Fruit fly (Drosophila melanogaster) whole organism: ENCODE measurements around the gene bard.

ENCODE experiments used
- CG8478 ChIP-seq: fragments of >200 bp; optimal IDR thresholded peaks from 2 replicates; lab custom pipeline; 2018; ENCODE audit warnings: inconsistent platforms
- Dll ChIP-seq: fragments of >200 bp; optimal IDR thresholded peaks from 2 replicates; lab custom pipeline; 2017
- EcR ChIP-seq, 2 experiments: fragments of >200 bp; optimal IDR thresholded peaks; 2 replicates each; lab custom pipeline; 2017; ENCODE audit warnings: missing biosample characterization in 2 of 2, missing genetic modification characterization in 2 of 2, missing genetic modification reagents in 2 of 2
- pan ChIP-seq: fragments of >200 bp; optimal IDR thresholded peaks from 2 replicates; lab custom pipeline; 2017
- psq ChIP-seq: fragments of >200 bp; optimal IDR thresholded peaks from 2 replicates; lab custom pipeline; 2017
- usp ChIP-seq: fragments of >200 bp; optimal IDR thresholded peaks from 2 replicates; lab custom pipeline; 2017; ENCODE audit warnings: missing biosample characterization, missing genetic modification characterization, mixed read lengths

The bard gene

dm6 chr3R:18072982-18073381 is 7.9 kb upstream of the bard start:
- TF ChIP-seq pan (lab: Kevin White, UChicago): no peak
- no peak for TF ChIP-seq Dll (lab: Kevin White, UChicago)
- TF ChIP-seq usp: no peak
- no peak for TF ChIP-seq CG8478
- no peak for TF ChIP-seq EcR (GFP tag; optimal IDR thresholded peaks at IDR 0.05; lab: Kevin White, UChicago)
- TF ChIP-seq psq: no peak

dm6 chr3R:18075015-18075414 is 5.8 kb upstream of the bard start:
- no peak for TF ChIP-seq pan (lab: Kevin White, UChicago)
- TF ChIP-seq psq: no peak
- no peak for TF ChIP-seq EcR (GFP tag; optimal IDR thresholded peaks at IDR 0.05; lab: Kevin White, UChicago)
- TF ChIP-seq usp: no peak
- TF ChIP-seq CG8478: no peak
- no peak for TF ChIP-seq Dll (lab: Kevin White, UChicago)

DNA sequence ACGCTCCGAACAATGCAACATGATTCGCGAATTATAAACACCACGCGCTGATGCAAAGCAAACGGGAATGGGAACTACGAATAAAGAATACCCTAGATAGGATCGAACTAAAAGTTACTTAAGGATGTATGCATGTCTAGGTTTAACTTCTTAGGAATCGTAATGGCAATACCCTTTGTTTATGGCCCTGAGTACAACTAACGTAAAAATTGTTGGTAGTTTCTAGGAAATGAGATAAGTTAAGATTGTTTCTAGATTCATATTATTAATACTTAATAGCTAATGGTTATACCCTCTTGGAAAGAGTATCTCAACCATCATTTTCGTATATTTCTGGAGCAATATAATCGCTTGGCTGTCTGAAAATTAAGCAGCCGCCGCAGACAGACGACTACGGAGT is 2.8 kb upstream of the bard start:
- TF ChIP-seq psq: no peak
- TF ChIP-seq CG8478: no peak
- no peak for TF ChIP-seq Dll (lab: Kevin White, UChicago)
- no peak for TF ChIP-seq EcR (GFP tag; optimal IDR thresholded peaks at IDR 0.05; lab: Kevin White, UChicago)
- no peak for TF ChIP-seq pan (lab: Kevin White, UChicago)
- no peak for TF ChIP-seq usp

DNA sequence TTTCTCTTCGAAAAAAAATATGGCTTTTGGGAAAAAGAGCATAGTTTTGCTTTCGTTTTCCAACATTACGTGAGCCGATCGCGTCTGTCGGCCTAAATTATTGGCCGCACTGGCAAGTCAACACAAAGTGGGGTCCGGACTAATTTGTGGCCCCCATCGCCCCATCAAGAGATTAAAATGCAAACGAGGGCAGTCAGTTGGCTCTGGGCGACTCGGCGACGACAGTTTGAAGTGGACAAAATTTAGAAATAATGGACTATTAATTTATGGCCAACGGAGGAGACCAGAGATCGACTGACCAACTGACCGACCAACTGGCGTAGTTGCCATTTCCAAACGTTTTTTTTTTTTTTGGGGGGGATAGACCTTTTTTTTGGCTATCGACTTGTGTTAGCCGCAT is 2.4 kb downstream of the bard start:
- TF ChIP-seq CG8478: no peak
- TF ChIP-seq usp: no peak
- TF ChIP-seq Dll (lab: Kevin White, UChicago): no peak
- TF ChIP-seq EcR (GFP tag; optimal IDR thresholded peaks at IDR 0.05; lab: Kevin White, UChicago): no peak
- TF ChIP-seq psq: no peak
- TF ChIP-seq pan (lab: Kevin White, UChicago): no peak

DNA sequence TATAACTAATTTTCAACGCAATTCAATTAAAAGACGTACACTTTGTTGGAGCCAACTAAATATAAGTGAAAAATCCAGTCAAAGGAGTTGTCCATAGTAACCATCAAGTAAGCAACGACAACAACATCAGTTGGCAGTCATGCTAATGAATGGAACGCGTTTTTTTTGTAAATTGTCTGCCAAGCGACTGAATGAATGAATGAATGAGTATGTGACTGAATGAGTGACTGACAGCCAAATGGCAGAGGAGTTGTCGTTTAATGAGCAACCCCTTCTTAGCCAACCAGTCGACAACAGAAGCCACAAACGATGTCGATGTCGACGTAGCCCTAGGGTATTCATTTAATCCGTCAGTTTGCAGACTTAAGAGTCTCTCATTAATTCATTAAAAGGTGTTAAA is 7.4 kb downstream of the bard start:
- no peak for TF ChIP-seq EcR (GFP tag; optimal IDR thresholded peaks at IDR 0.05; lab: Kevin White, UChicago)
- no peak for TF ChIP-seq psq
- no peak for TF ChIP-seq CG8478
- TF ChIP-seq Dll (lab: Kevin White, UChicago): no peak
- no peak for TF ChIP-seq usp
- no peak for TF ChIP-seq pan (lab: Kevin White, UChicago)

dm6 chr3R:18089448-18089847 is 8.6 kb downstream of the bard start:
- TF ChIP-seq Dll (lab: Kevin White, UChicago) (no peak), EcR (GFP tag; optimal IDR thresholded peaks at IDR 0.05; lab: Kevin White, UChicago) (no peak), psq (no peak), CG8478 (no peak), usp (no peak), pan (lab: Kevin White, UChicago) (no peak)

dm6 chr3R:18090014-18090853 is 9.4 kb downstream of the bard start, which contains the start of gene sr:
TSS of gene sr (plus strand) at chr3R:18090803.
- TF ChIP-seq pan (lab: Kevin White, UChicago): no peak
- TF ChIP-seq Dll (lab: Kevin White, UChicago): no peak
- no peak for TF ChIP-seq CG8478
- no peak for TF ChIP-seq usp
- TF ChIP-seq EcR (GFP tag; optimal IDR thresholded peaks at IDR 0.05; lab: Kevin White, UChicago): no peak
- TF ChIP-seq psq: no peak

DNA sequence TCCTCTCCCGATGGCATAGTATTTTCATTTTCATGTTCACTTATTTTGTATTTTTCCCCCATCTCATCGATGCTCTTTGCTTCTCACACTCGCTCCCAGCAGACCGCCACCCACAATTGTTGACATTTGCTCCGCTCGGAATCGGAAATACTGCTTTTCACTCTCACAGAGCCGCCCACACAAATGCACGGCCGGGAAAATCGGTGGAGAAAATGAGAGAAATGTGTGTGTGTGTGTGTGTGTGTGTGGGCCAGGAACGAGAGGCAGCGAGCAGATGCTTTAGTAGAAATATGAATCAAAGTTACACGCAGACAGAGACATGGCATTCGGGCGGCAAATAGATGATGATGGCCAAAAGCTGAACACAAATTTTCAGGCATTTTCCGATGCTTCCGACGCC is 13.8 kb downstream of the bard start:
- TF ChIP-seq Dll (lab: Kevin White, UChicago): no peak
- no peak for TF ChIP-seq EcR (GFP tag; optimal IDR thresholded peaks at IDR 0.05; lab: Kevin White, UChicago)
- TF ChIP-seq usp: no peak
- no peak for TF ChIP-seq CG8478
- TF ChIP-seq pan (lab: Kevin White, UChicago): no peak
- no peak for TF ChIP-seq psq

DNA sequence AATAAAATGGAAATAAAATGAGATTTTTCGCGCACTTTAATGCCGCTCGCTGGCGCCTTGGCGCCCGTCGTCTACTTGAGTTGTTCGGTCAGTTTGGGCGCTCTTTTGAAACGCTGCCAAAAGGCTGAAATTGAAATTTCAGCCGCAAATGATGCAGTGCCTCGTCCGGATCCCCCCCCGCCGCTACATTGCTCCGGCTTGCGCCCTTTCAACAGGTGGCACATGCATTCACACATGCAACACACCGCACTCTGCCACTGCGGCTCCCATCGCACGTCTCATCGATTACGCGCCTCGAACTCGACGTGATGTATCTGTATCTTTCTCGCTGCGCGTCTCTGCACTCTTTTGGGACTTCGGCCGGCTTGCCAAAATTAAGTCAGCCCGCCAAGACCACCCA is 16.7 kb downstream of the bard start:
- TF ChIP-seq CG8478 (no peak), EcR (GFP tag; optimal IDR thresholded peaks at IDR 0.05; lab: Kevin White, UChicago) (no peak), pan (lab: Kevin White, UChicago) (no peak), Dll (lab: Kevin White, UChicago) (no peak), psq (no peak), usp (no peak)

DNA sequence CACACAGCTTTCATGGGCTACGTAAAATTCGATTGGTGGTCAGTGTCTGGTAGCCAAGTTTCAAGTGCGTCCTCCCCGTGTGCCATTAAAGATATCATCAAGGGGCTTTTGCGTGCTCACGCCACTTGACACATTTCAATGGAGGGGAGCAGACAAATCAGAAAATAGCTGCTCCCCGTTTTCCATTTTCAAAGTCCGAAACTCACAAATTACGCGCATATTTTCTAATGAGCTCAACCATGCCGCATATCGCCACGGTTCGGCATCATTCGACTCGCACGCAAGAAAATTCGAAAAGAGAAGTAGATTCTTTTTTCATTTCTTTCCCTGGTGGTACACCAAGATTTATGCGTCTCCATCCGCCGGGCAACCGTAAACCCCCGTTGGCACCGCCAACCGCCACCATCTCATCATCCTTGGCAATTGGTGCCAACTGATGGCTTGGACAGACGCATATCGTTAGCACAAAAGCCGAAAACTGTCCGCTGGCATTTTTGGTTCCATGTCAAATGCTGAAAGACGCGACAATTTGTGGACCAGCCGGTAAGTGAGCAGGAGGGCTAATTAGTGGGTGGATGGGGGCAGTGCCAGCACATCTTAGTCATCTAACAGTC is 22.5 kb downstream of the bard start:
- no peak for TF ChIP-seq CG8478
- TF ChIP-seq Dll (lab: Kevin White, UChicago): no peak
- TF ChIP-seq usp: no peak
- no peak for TF ChIP-seq EcR (GFP tag; optimal IDR thresholded peaks at IDR 0.05; lab: Kevin White, UChicago)
- no peak for TF ChIP-seq pan (lab: Kevin White, UChicago)
- TF ChIP-seq psq: no peak

DNA sequence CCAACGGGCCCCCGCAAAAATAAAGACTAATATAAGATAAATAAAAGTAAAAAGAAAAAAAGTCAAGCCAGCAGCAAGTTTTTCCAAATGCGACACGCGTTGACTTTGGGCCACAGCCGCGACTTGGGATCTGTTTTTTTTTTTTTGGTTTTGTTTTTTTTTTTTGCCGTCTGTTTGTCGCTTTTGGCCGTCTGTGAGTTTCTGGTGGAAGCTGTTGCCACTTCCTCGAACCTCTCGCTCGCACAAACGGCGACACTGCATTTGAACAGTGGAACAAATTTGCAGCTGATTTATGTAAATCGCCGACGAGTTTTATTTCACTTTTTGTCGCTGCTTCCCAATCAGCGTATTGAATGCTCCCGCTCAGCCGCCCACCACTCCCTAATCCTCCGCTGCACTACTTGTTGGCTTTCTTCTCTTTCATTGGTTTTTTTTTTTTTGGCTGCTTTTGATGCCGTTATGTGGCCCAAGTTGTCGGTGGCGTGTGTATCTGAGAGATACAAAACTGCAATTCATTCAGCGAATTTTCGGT is 23.5 kb downstream of the bard start:
- TF ChIP-seq psq (no peak), Dll (lab: Kevin White, UChicago) (no peak), EcR (GFP tag; optimal IDR thresholded peaks at IDR 0.05; lab: Kevin White, UChicago) (no peak), CG8478 (no peak), usp (no peak), pan (lab: Kevin White, UChicago) (no peak)

DNA sequence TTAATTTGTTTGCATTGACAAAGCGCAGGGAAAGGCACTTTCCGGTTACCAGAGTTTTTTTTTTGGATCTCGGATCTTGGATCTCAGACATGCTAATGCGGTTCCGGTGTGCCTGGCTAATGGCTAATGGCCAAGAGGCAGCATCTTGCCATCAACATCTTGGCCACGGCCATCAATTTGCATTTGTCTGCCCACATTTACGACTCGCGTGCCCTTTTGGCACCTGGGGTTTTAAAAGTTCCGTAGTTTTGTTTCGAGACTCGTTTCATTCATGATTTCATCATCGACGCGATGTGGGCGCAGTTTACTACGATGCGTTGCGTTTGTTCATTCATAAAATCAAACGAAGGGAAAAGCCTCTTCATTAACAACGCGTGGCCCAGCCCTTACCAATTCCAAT is 25.3 kb downstream of the bard start:
- TF ChIP-seq usp: no peak
- no peak for TF ChIP-seq EcR (GFP tag; optimal IDR thresholded peaks at IDR 0.05; lab: Kevin White, UChicago)
- no peak for TF ChIP-seq psq

DNA sequence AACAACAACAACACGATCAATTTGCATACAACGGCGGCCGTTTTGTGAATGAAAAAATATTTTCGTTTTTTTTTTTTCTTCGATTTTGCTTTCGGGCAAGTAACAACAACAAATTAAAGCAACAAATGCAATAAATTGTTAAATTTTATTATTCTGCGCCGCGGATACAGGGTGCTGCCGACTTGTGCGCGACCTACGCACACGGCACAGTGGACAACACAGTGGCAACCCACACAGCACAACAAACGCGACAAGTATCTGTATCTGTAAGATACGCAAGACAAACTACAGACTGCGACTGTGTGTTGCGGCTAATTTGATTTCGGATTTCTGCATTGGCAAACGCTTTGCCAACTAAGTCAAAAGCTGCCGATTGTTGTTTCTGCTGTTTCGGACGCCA is 26.7 kb downstream of the bard start:
- TF ChIP-seq usp: no peak
- TF ChIP-seq Dll (lab: Kevin White, UChicago): no peak
- TF ChIP-seq pan (lab: Kevin White, UChicago): no peak
